In the genomic region with DNA sequence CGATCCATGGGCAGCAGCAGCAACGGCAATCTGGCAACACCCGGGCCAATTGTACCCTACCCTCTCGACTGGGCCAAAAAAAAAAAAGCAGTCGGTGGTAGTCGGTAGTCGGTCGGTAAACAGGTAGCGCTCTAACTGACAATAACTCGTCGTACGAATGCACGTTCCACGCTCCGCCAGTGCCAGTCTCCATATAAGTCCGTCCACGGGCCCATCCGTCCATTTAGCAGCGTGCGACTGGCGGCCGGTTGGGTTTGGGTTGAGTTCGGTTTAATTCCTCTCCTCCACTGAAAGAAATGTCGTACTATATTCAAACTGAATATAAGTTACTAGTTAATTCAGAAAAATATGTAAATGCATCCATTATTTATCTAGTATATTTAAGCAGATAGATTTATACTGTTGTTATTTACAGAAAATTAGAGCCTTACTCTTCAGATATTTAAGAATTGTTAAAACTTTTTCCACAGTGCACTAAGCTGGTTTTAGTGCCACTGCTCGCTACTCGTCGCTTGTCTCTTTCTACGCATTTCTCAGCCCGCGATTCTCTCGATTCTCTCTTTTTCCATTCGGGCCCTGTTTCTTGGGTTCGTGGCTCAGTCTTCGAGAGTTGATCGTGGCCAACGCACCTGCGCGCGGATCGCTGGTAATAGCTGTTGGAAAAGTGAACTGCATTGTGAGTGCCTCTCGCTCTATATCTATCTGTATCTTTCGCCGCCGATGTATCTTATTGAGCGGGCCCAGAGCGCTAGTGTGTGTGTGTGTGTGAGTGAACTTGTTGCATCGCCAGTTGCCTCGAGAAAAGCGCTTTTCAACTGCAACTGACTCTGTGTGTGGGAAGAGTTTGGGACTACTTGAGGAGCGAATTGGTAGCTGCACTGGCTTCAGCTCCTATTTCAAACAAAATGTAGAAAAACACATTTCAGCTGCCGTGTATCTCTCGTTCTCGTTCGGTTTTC, we compare ENCODE assay signal across 2 fruit fly cellular contexts.
TF ChIP-seq lines count a peak whose summit lies in the region.

TSS of gene bowl (plus strand) at position 592 of the 959 bp plus-strand sequence.

TF ChIP-seq in whole organism, embryonic, 481 proteins besides CTCF, POLR2A, EP300 and RAD21 (continued from another document and continues in another):
- TF ChIP-seq CG7556 (GFP tag; optimal IDR thresholded peaks at IDR 0.05; lab: Kevin White, UChicago) (peak; percentile 97), Sox100B (GFP tag; optimal IDR thresholded peaks at IDR 0.05; lab: Kevin White, UChicago) (peak; percentile 87), CG12155 (GFP tag; optimal IDR thresholded peaks at IDR 0.05; lab: Kevin White, UChicago) (peak; percentile 97), Bgb (GFP tag; IDR thresholded peaks at IDR 0.05; lab: Robert Waterston, UW; ENCODE audit: partially characterized antibody) (peak; percentile 41; the same call in 1 of the 2 replicates), tio (GFP tag; optimal IDR thresholded peaks at IDR 0.05; lab: Kevin White, UChicago) (peak; percentile 96), br (optimal IDR thresholded peaks at IDR 0.05; lab: Kevin White, UChicago) (no peak), insv (GFP tag; optimal IDR thresholded peaks at IDR 0.05; lab: Kevin White, UChicago) (peak; percentile 36 to 59), h (optimal IDR thresholded peaks at IDR 0.05; lab: Kevin White, UChicago) (no peak), onecut (GFP tag; IDR thresholded peaks at IDR 0.05; lab: Robert Waterston, UW) (peak; percentile 91), CG14965 (GFP tag; optimal IDR thresholded peaks at IDR 0.05; lab: Kevin White, UChicago; ENCODE audit: borderline replicate concordance) (peak; percentile 42), psq (GFP tag; optimal IDR thresholded peaks at IDR 0.05; lab: Kevin White, UChicago) (peak; percentile 91), zen (tag; optimal IDR thresholded peaks at IDR 0.05; lab: Kevin White, UChicago) (peak; percentile 95), CG17568 (GFP tag; optimal IDR thresholded peaks at IDR 0.05; lab: Kevin White, UChicago) (peak; percentile 89), CG9817 (tag; optimal IDR thresholded peaks at IDR 0.05; lab: Kevin White, UChicago) (peak; percentile 89), trem (tag; optimal IDR thresholded peaks at IDR 0.05; lab: Kevin White, UChicago) (peak; percentile 90), bsh (GFP tag; optimal IDR thresholded peaks at IDR 0.05; lab: Kevin White, UChicago) (peak; percentile 93 to 99), CG43689 (GFP tag; IDR thresholded peaks at IDR 0.05; lab: Robert Waterston, UW) (peak; percentile 90), vvl (GFP tag; IDR thresholded peaks at IDR 0.05; lab: Robert Waterston, UW) (peak; percentile 99), bbx (GFP tag; IDR thresholded peaks at IDR 0.05; lab: Robert Waterston, UW; ENCODE audit: partially characterized antibody) (0 out of 2 replicates have a peak, but pooled peaks have one; percentile 28), Drgx (GFP tag; IDR thresholded peaks at IDR 0.05; lab: Robert Waterston, UW) (peak; percentile 99), ash1 (GFP tag; optimal IDR thresholded peaks at IDR 0.05; lab: Kevin White, UChicago) (peak; percentile 14), Oaz (GFP tag; IDR thresholded peaks at IDR 0.05; lab: Robert Waterston, UW) (peak; percentile 89), CG18599 (GFP tag; optimal IDR thresholded peaks at IDR 0.05; lab: Kevin White, UChicago) (peak; percentile 94), CG6683 (GFP tag; optimal IDR thresholded peaks at IDR 0.05; lab: Kevin White, UChicago) (peak; percentile 79), Hmx (GFP tag; optimal IDR thresholded peaks at IDR 0.05; lab: Kevin White, UChicago) (peak; percentile 90), Elba2 (GFP tag; optimal IDR thresholded peaks at IDR 0.05; lab: Kevin White, UChicago) (peak; percentile 95), Kr (GFP tag; optimal IDR thresholded peaks at IDR 0.05; lab: Kevin White, UChicago) (peak; percentile 59), trh (GFP tag; optimal IDR thresholded peaks at IDR 0.05; lab: Kevin White, UChicago) (peak; percentile 95), seq (GFP tag; IDR thresholded peaks at IDR 0.05; lab: Robert Waterston, UW) (peak; percentile 97), tx (GFP tag; optimal IDR thresholded peaks at IDR 0.05; lab: Kevin White, UChicago) (peak; percentile 80), CG1832 (GFP tag; optimal IDR thresholded peaks at IDR 0.05; lab: Kevin White, UChicago) (peak; percentile 51), odd (GFP tag; optimal IDR thresholded peaks at IDR 0.05; lab: Kevin White, UChicago) (peak; percentile 92), gcm2 (GFP tag; optimal IDR thresholded peaks at IDR 0.05; lab: Kevin White, UChicago) (peak; percentile 94), CG7372 (GFP tag; IDR thresholded peaks at IDR 0.05; lab: Robert Waterston, UW) (peak; percentile 93), CG10979 (tag; optimal IDR thresholded peaks at IDR 0.05; lab: Kevin White, UChicago) (peak; percentile 97), CG9797 (GFP tag; optimal IDR thresholded peaks at IDR 0.05; lab: Kevin White, UChicago) (peak; percentile 10), Max (GFP tag; optimal IDR thresholded peaks at IDR 0.05; lab: Kevin White, UChicago) (peak; percentile 92), crc (GFP tag; optimal IDR thresholded peaks at IDR 0.05; lab: Kevin White, UChicago) (peak; percentile 86), CG12769 (tag; optimal IDR thresholded peaks at IDR 0.05; lab: Kevin White, UChicago) (peak; percentile 95), Blimp-1 (GFP tag; optimal IDR thresholded peaks at IDR 0.05; lab: Kevin White, UChicago) (peak; percentile 89), H2.0 (GFP tag; IDR thresholded peaks at IDR 0.05; lab: Robert Waterston, UW) (peak; percentile 96), dimm (GFP tag; IDR thresholded peaks at IDR 0.05; lab: Robert Waterston, UW) (peak; percentile 94), NC2α (GFP tag; optimal IDR thresholded peaks at IDR 0.05; lab: Kevin White, UChicago) (peak; percentile 86), CG8944 (GFP tag; optimal IDR thresholded peaks at IDR 0.05; lab: Kevin White, UChicago) (peak; percentile 86), luna (GFP tag; optimal IDR thresholded peaks at IDR 0.05; lab: Kevin White, UChicago) (peak; percentile 63), CG6654 (GFP tag; optimal IDR thresholded peaks at IDR 0.05; lab: Kevin White, UChicago) (peak; percentile 79), sqz (GFP tag; optimal IDR thresholded peaks at IDR 0.05; lab: Kevin White, UChicago) (peak; percentile 90), hth (optimal IDR thresholded peaks at IDR 0.05; lab: Kevin White, UChicago) (no peak), CG18476 (GFP tag; optimal IDR thresholded peaks at IDR 0.05; lab: Kevin White, UChicago) (peak; percentile 91), HmgZ (tag; optimal IDR thresholded peaks at IDR 0.05; lab: Kevin White, UChicago) (peak; percentile 86), Nf-YA (GFP tag; IDR thresholded peaks at IDR 0.05; lab: Robert Waterston, UW) (peak; percentile 91), ci (GFP tag; IDR thresholded peaks at IDR 0.05; lab: Robert Waterston, UW) (peak; percentile 95), B-H1 (GFP tag; IDR thresholded peaks at IDR 0.05; lab: Robert Waterston, UW) (peak; percentile 94), CG10565 (GFP tag; optimal IDR thresholded peaks at IDR 0.05; lab: Kevin White, UChicago) (peak; percentile 72), CHES-1-like (GFP tag; optimal IDR thresholded peaks at IDR 0.05; lab: Kevin White, UChicago) (peak; percentile 93), run (tag; optimal IDR thresholded peaks at IDR 0.05; lab: Kevin White, UChicago) (peak; percentile 84), CG2120 (GFP tag; optimal IDR thresholded peaks at IDR 0.05; lab: Kevin White, UChicago) (peak; percentile 97), tgo (GFP tag; IDR thresholded peaks at IDR 0.05; lab: Robert Waterston, UW) (peak; percentile 98), sima (GFP tag; optimal IDR thresholded peaks at IDR 0.05; lab: Kevin White, UChicago) (peak; percentile 77)

TF ChIP-seq in whole organism, prepupa, 60 proteins besides CTCF, POLR2A, EP300 and RAD21 (continued from another document):
- peak; percentile 90 for TF ChIP-seq CG9139 (GFP tag; optimal IDR thresholded peaks at IDR 0.05; lab: Kevin White, UChicago)
- peak; percentile 91 for TF ChIP-seq CG3032 (tag; optimal IDR thresholded peaks at IDR 0.05; lab: Kevin White, UChicago)
- peak; percentile 92 to 93 for TF ChIP-seq ss (GFP tag; optimal IDR thresholded peaks at IDR 0.05; lab: Kevin White, UChicago)
- TF ChIP-seq CG8632 (GFP tag; optimal IDR thresholded peaks at IDR 0.05; lab: Kevin White, UChicago): peak; percentile 97
- TF ChIP-seq cyc (GFP tag; optimal IDR thresholded peaks at IDR 0.05; lab: Kevin White, UChicago): peak; percentile 96
- peak; percentile 98 for TF ChIP-seq Hr39 (GFP tag; optimal IDR thresholded peaks at IDR 0.05; lab: Kevin White, UChicago)
- TF ChIP-seq CG8119 (GFP tag; IDR thresholded peaks at IDR 0.05; lab: Robert Waterston, UW): peak; percentile 100
- peak; percentile 90 for TF ChIP-seq dac (GFP tag; optimal IDR thresholded peaks at IDR 0.05; lab: Kevin White, UChicago)
- TF ChIP-seq CG31627 (GFP tag; optimal IDR thresholded peaks at IDR 0.05; lab: Kevin White, UChicago): peak; percentile 97
- peak; percentile 82 for TF ChIP-seq Blimp-1 (GFP tag; optimal IDR thresholded peaks at IDR 0.05; lab: Kevin White, UChicago)
- TF ChIP-seq Smox (GFP tag; optimal IDR thresholded peaks at IDR 0.05; lab: Kevin White, UChicago): peak; percentile 98
- peak; percentile 95 for TF ChIP-seq Ets96B (tag; optimal IDR thresholded peaks at IDR 0.05; lab: Kevin White, UChicago)
- TF ChIP-seq CG6854 (GFP tag; optimal IDR thresholded peaks at IDR 0.05; lab: Kevin White, UChicago): peak; percentile 94
- TF ChIP-seq salr (GFP tag; optimal IDR thresholded peaks at IDR 0.05; lab: Kevin White, UChicago): peak; percentile 81 to 98
- TF ChIP-seq Hr38 (GFP tag; optimal IDR thresholded peaks at IDR 0.05; lab: Kevin White, UChicago): peak; percentile 50
